Fruit fly (Drosophila melanogaster) whole organism, pupa: ENCODE data around the gene Cp18.

Source experiments
- CG10348 ChIP-seq: fragments of 200-800 bp; sonication (Bioruptor generic); IDR thresholded peaks from 2 replicates; pipeline ENCODE4 v1.3.6; 2022; ENCODE audit warnings: missing biosample characterization, missing genetic modification characterization
- CG14655 ChIP-seq: fragments of 200-800 bp; sonication (Bioruptor generic); optimal IDR thresholded peaks from 3 replicates; lab custom pipeline; 2017; ENCODE audit warnings: mild to moderate bottlenecking, missing biosample characterization, missing genetic modification reagents, missing genetic modification characterization
- CG9948 ChIP-seq: fragments of 200-800 bp; sonication (Bioruptor generic); optimal IDR thresholded peaks from 2 replicates; lab custom pipeline; 2018; ENCODE audit warnings: missing biosample characterization, mild to moderate bottlenecking, missing genetic modification characterization, moderate library complexity
- D1 ChIP-seq: fragments of 200-800 bp; sonication (Bioruptor generic); optimal IDR thresholded peaks from 2 replicates; lab custom pipeline; 2018; ENCODE audit warnings: missing biosample characterization, mild to moderate bottlenecking, missing genetic modification characterization, moderate library complexity
- Ets98B ChIP-seq: fragments of 200-800 bp; sonication (Bioruptor generic); IDR thresholded peaks from 2 replicates; pipeline ENCODE4 v1.3.6; 2022; ENCODE audit warnings: missing biosample characterization, missing genetic modification characterization
- Pif1A ChIP-seq: fragments of 200-800 bp; sonication (Bioruptor generic); optimal IDR thresholded peaks from 3 replicates; lab custom pipeline; 2016; ENCODE audit warnings: missing biosample characterization, missing genetic modification characterization
- fd96Ca ChIP-seq: fragments of 200-800 bp; sonication (Bioruptor generic); IDR thresholded peaks from 3 replicates; pipeline ENCODE4 v1.3.6; 2022; ENCODE audit warnings: missing biosample characterization, missing genetic modification characterization

dm6 chr3L:8686646-8687045 lies 39.9 kb upstream of the Cp18 start:
- TF ChIP-seq CG10348 (GFP tag; lab: Robert Waterston, UW) = no peak
- no peak for TF ChIP-seq Ets98B
- no peak for TF ChIP-seq Pif1A (GFP tag; lab: Kevin White, UChicago)
- TF ChIP-seq CG14655 (GFP tag; lab: Kevin White, UChicago) = no peak
- no peak for TF ChIP-seq CG9948 (tag; lab: Kevin White, UChicago)
- TF ChIP-seq D1 (tag; lab: Kevin White, UChicago) = no peak
- no peak for TF ChIP-seq fd96Ca (GFP tag; lab: Robert Waterston, UW)
